Fruit fly (Drosophila melanogaster) whole organism, adult: Measurements from ENCODE around the gene Octbeta1R.

Experiments
- CG12768 ChIP-seq: fragments of 200-800 bp; sonication (Bioruptor generic); optimal IDR thresholded peaks from 2 replicates; lab custom pipeline; 2017; ENCODE audit warnings: missing biosample characterization, missing genetic modification characterization, mild to moderate bottlenecking, moderate library complexity, missing genetic modification reagents
- CG5204 ChIP-seq: fragments of 200-800 bp; sonication (Bioruptor generic); optimal IDR thresholded peaks from 2 replicates; lab custom pipeline; 2016; ENCODE audit warnings: missing biosample characterization, missing genetic modification characterization
- CG7101 ChIP-seq: fragments of 200-800 bp; sonication (Bioruptor generic); optimal IDR thresholded peaks from 2 replicates; lab custom pipeline; 2018; ENCODE audit warnings: missing biosample characterization, mild to moderate bottlenecking, missing genetic modification characterization, moderate library complexity
- Clk ChIP-seq: fragments of 200-800 bp; sonication (Bioruptor generic); optimal IDR thresholded peaks from 2 replicates; lab custom pipeline; 2017; ENCODE audit warnings: missing biosample characterization, missing genetic modification characterization
- Crg-1 ChIP-seq: fragments of 200-800 bp; sonication (Bioruptor generic); optimal IDR thresholded peaks from 2 replicates; lab custom pipeline; 2016; ENCODE audit warnings: missing biosample characterization, missing genetic modification characterization
- Hr96 ChIP-seq: fragments of 200-800 bp; sonication (Bioruptor generic); optimal IDR thresholded peaks from 2 replicates; lab custom pipeline; 2016; ENCODE audit warnings: missing biosample characterization, missing genetic modification characterization
- bab1 ChIP-seq: fragments of 200-800 bp; sonication (Bioruptor generic); optimal IDR thresholded peaks from 3 replicates; lab custom pipeline; 2019; ENCODE audit warnings: missing biosample characterization, mild to moderate bottlenecking, missing genetic modification characterization, moderate library complexity
- cic ChIP-seq: fragments of 200-800 bp; sonication (Bioruptor generic); optimal IDR thresholded peaks from 2 replicates; lab custom pipeline; 2017; ENCODE audit warnings: missing biosample characterization, mild to moderate bottlenecking, missing genetic modification characterization, moderate library complexity
- kay ChIP-seq: fragments of 200-800 bp; sonication (Bioruptor generic); peaks from one replicate; lab custom pipeline; 2016; ENCODE audit warnings: missing biosample characterization, missing genetic modification characterization, borderline replicate concordance
- tj ChIP-seq: fragments of 200-800 bp; sonication (Bioruptor generic); optimal IDR thresholded peaks from 3 replicates; lab custom pipeline; 2017; ENCODE audit warnings: missing biosample characterization, mild to moderate bottlenecking, missing genetic modification characterization, moderate library complexity
- toe ChIP-seq: fragments of 200-800 bp; sonication (Bioruptor generic); optimal IDR thresholded peaks from 2 replicates; lab custom pipeline; 2016; ENCODE audit warnings: missing biosample characterization, missing genetic modification characterization

DNA sequence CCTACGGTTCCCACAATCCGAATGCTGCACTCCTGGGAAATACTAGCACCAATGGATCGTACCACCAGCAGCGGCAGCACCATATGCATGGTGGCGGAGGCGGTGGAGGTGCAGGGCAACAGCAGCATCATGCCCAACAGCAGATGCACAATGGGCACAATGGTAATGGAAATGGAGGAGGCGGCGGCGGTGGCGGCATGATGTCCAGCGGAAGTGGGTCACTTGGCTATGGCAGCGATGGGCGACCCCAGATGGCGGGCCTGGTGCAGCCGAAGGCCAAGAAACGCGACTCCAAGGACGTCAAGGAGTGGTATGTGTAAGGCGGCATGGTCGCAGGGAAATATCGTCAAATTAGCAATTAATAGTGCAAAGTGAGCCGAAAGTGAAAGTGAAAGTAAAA lies 13.5 kb upstream of the Octbeta1R start:
- TF ChIP-seq tj = no peak
- no peak for TF ChIP-seq kay
- no peak for TF ChIP-seq Clk
- no peak for TF ChIP-seq Crg-1 (GFP tag; lab: Kevin White, UChicago)
- no peak for TF ChIP-seq Hr96 (GFP tag; lab: Kevin White, UChicago)
- TF ChIP-seq cic (GFP tag; lab: Kevin White, UChicago) = no peak
- no peak for TF ChIP-seq toe (GFP tag; lab: Kevin White, UChicago)
- TF ChIP-seq CG5204 = no peak
- no peak for TF ChIP-seq CG7101 (tag; lab: Kevin White, UChicago)
- TF ChIP-seq bab1 (GFP tag; lab: Kevin White, UChicago) = no peak
- no peak for TF ChIP-seq CG12768 (GFP tag; lab: Kevin White, UChicago)
